Worm (Caenorhabditis elegans) whole organism, late embryonic: Measurements from ENCODE around the gene hpo-28.

Source experiments
- F13H6.1 ChIP-seq: sonication (generic microtip); optimal IDR thresholded peaks from 2 replicates; lab custom pipeline; 2016; ENCODE audit warnings: missing genetic modification characterization, missing compliant biosample characterization
- K02D7.2 ChIP-seq: sonication (generic microtip); optimal IDR thresholded peaks from 2 replicates; lab custom pipeline; 2017; ENCODE audit warnings: mild to moderate bottlenecking, missing genetic modification characterization, missing compliant biosample characterization
- T23F11.4 ChIP-seq: fragments of 200-800 bp; sonication (Bioruptor generic); optimal IDR thresholded peaks from 2 replicates; lab custom pipeline; 2018; ENCODE audit warnings: mild to moderate bottlenecking, missing genetic modification characterization, missing compliant biosample characterization
- ahr-1 ChIP-seq: sonication (generic microtip); optimal IDR thresholded peaks from 2 replicates; lab custom pipeline; 2016; ENCODE audit warnings: missing genetic modification characterization, missing compliant biosample characterization
- ceh-34 ChIP-seq: sonication (generic microtip); optimal IDR thresholded peaks from 2 replicates; lab custom pipeline; 2016; ENCODE audit warnings: mild to moderate bottlenecking, missing genetic modification characterization, missing compliant biosample characterization
- ceh-45 ChIP-seq: fragments of 200-800 bp; sonication (Bioruptor generic); IDR thresholded peaks from 2 replicates; pipeline ENCODE4 v1.3.6; 2022; ENCODE audit warnings: missing genetic modification reagents, missing genetic modification characterization, missing compliant biosample characterization
- ceh-6 ChIP-seq: fragments of 200-800 bp; sonication (Bioruptor generic); optimal IDR thresholded peaks from 2 replicates; lab custom pipeline; 2018; ENCODE audit warnings: mild to moderate bottlenecking, missing genetic modification characterization, missing compliant biosample characterization
- che-1 ChIP-seq: sonication (generic microtip); optimal IDR thresholded peaks from 2 replicates; lab custom pipeline; 2016; ENCODE audit warnings: mild to moderate bottlenecking, missing genetic modification characterization, missing compliant biosample characterization
- dmd-4 ChIP-seq: sonication (generic microtip); optimal IDR thresholded peaks from 2 replicates; lab custom pipeline; 2016; ENCODE audit warnings: borderline replicate concordance, missing genetic modification characterization, missing compliant biosample characterization
- elt-2 ChIP-seq: sonication (generic microtip); optimal IDR thresholded peaks from 2 replicates; lab custom pipeline; 2016; ENCODE audit warnings: missing genetic modification reagents, missing genetic modification characterization, missing compliant biosample characterization
- ets-4 ChIP-seq: sonication (generic microtip); optimal IDR thresholded peaks from 2 replicates; lab custom pipeline; 2016; ENCODE audit warnings: missing genetic modification characterization, missing compliant biosample characterization
- fkh-10 ChIP-seq: fragments of 150-350 bp; optimal IDR thresholded peaks from 2 replicates; lab custom pipeline; 2014; ENCODE audit warnings: missing biosample characterization, missing genetic modification reagents, missing genetic modification characterization
- hlh-13 ChIP-seq: fragments of 200-800 bp; sonication (Bioruptor generic); optimal IDR thresholded peaks from 2 replicates; lab custom pipeline; 2018; ENCODE audit warnings: mild to moderate bottlenecking, missing genetic modification characterization, missing compliant biosample characterization
- hlh-15 ChIP-seq: sonication (generic microtip); optimal IDR thresholded peaks from 2 replicates; lab custom pipeline; 2016; ENCODE audit warnings: missing genetic modification characterization, missing compliant biosample characterization
- hlh-30 ChIP-seq: sonication (generic microtip); optimal IDR thresholded peaks from 2 replicates; lab custom pipeline; 2017; ENCODE audit warnings: antibody characterized with exemption, missing genetic modification characterization, missing compliant biosample characterization; ENCODE audit not compliant: insufficient read depth
- hlh-6 ChIP-seq: sonication (generic microtip); optimal IDR thresholded peaks from 2 replicates; lab custom pipeline; 2016; ENCODE audit warnings: missing genotype, missing genetic modification characterization, missing compliant biosample characterization
- hlh-8 ChIP-seq: sonication (generic microtip); optimal IDR thresholded peaks from 2 replicates; lab custom pipeline; 2016; ENCODE audit warnings: missing genotype, missing genetic modification characterization, missing compliant biosample characterization
- lim-6 ChIP-seq: sonication (generic microtip); optimal IDR thresholded peaks from 2 replicates; lab custom pipeline; 2016; ENCODE audit warnings: missing genetic modification characterization, missing compliant biosample characterization
- nfya-1 ChIP-seq: sonication (generic microtip); optimal IDR thresholded peaks from 2 replicates; lab custom pipeline; 2017; ENCODE audit warnings: missing genetic modification characterization, mild to moderate bottlenecking, missing compliant biosample characterization, antibody characterized with exemption, moderate library complexity
- nhr-11 ChIP-seq: fragments of 150-350 bp; optimal IDR thresholded peaks from 2 replicates; lab custom pipeline; 2014; ENCODE audit warnings: missing biosample characterization, missing genetic modification characterization
- pag-3 ChIP-seq: sonication (generic microtip); optimal IDR thresholded peaks from 2 replicates; lab custom pipeline; 2016; ENCODE audit warnings: missing compliant biosample characterization, missing genetic modification characterization, borderline replicate concordance
- pax-1 ChIP-seq: fragments of 150-350 bp; optimal IDR thresholded peaks from 2 replicates; lab custom pipeline; 2014; ENCODE audit warnings: missing biosample characterization, missing genetic modification characterization
- pha-2 ChIP-seq: sonication (generic microtip); optimal IDR thresholded peaks from 2 replicates; lab custom pipeline; 2017; ENCODE audit warnings: mild to moderate bottlenecking, missing genetic modification characterization, missing compliant biosample characterization
- pha-4 ChIP-seq: fragments of 150-350 bp; optimal IDR thresholded peaks from 2 replicates; lab custom pipeline; 2018; ENCODE audit warnings: missing biosample characterization, missing genetic modification reagents, missing genetic modification characterization
- pqm-1 ChIP-seq: sonication (generic microtip); optimal IDR thresholded peaks from 2 replicates; lab custom pipeline; 2016; ENCODE audit warnings: missing genetic modification characterization, missing compliant biosample characterization
- ref-2 ChIP-seq: sonication (generic microtip); optimal IDR thresholded peaks from 2 replicates; lab custom pipeline; 2016; ENCODE audit warnings: missing genetic modification characterization, missing compliant biosample characterization
- sdc-2 ChIP-seq: sonication (generic microtip); optimal IDR thresholded peaks from 2 replicates; lab custom pipeline; 2016; ENCODE audit warnings: missing genotype, missing genetic modification characterization, missing compliant biosample characterization
- sox-2 ChIP-seq: fragments of 200-800 bp; sonication (Bioruptor generic); IDR thresholded peaks from 2 replicates; pipeline ENCODE4 v1.3.6; 2022; ENCODE audit warnings: missing genetic modification reagents, missing genetic modification characterization, missing compliant biosample characterization
- syd-9 ChIP-seq: sonication (generic microtip); optimal IDR thresholded peaks from 2 replicates; lab custom pipeline; 2016; ENCODE audit warnings: mild to moderate bottlenecking, missing genetic modification characterization, moderate library complexity, missing compliant biosample characterization
- tbx-2 ChIP-seq: sonication (generic microtip); optimal IDR thresholded peaks from 2 replicates; lab custom pipeline; 2016; ENCODE audit warnings: missing genetic modification characterization, missing compliant biosample characterization
- tbx-7 ChIP-seq: sonication (generic microtip); optimal IDR thresholded peaks from 2 replicates; lab custom pipeline; 2016; ENCODE audit warnings: missing genotype, missing genetic modification characterization, missing compliant biosample characterization
- ttx-3 ChIP-seq: sonication (generic microtip); optimal IDR thresholded peaks from 2 replicates; lab custom pipeline; 2016; ENCODE audit warnings: missing genetic modification reagents, missing genetic modification characterization, missing compliant biosample characterization
- unc-3 ChIP-seq, 2 experiments: fragments of 200-800 bp in 1 of 2; sonication (Bioruptor generic) in 1 of 2; sonication (generic microtip) in 1 of 2; conservative IDR thresholded peaks in 1 of 2; optimal IDR thresholded peaks in 1 of 2; 2 replicates each; pipeline versions ENCODE4 v1.3.6 to Lab custom; 2016 to 2022; ENCODE audit warnings: missing compliant biosample characterization in 2 of 2, missing genetic modification characterization in 2 of 2, missing genetic modification reagents in 1 of 2
- unc-42 ChIP-seq: sonication (generic microtip); optimal IDR thresholded peaks from 2 replicates; lab custom pipeline; 2016; ENCODE audit warnings: missing genotype, missing genetic modification characterization, missing compliant biosample characterization
- unc-55 ChIP-seq: sonication (generic microtip); optimal IDR thresholded peaks from 2 replicates; lab custom pipeline; 2017; ENCODE audit warnings: missing biosample characterization, missing genetic modification reagents, missing genetic modification characterization
- ztf-16 ChIP-seq: sonication (generic microtip); optimal IDR thresholded peaks from 2 replicates; lab custom pipeline; 2017; ENCODE audit warnings: missing genetic modification characterization, missing compliant biosample characterization

Gene hpo-28

ce11 chrIII:5709224-5709623, at the start of gene hpo-28:
hpo-28 (minus strand) TSS chrIII:5709324.
- TF ChIP-seq fkh-10 (GFP tag; lab: Kevin White, UChicago) (no peak), hlh-15 (no peak), K02D7.2 (tag; lab: Kevin White, UChicago) (no peak), T23F11.4 (GFP tag; lab: Kevin White, UChicago) (no peak), tbx-2 (tag; lab: Kevin White, UChicago) (no peak), sdc-2 (tag; lab: Kevin White, UChicago) (no peak), ets-4 (tag; lab: Kevin White, UChicago) (no peak)

- TF ChIP-seq lim-6 (tag; lab: Kevin White, UChicago) (no peak), tbx-2 (tag; lab: Kevin White, UChicago) (no peak), elt-2 (no peak), pha-2 (tag; lab: Kevin White, UChicago) (no peak), pha-4 (tag; lab: Kevin White, UChicago) (no peak), fkh-10 (GFP tag; lab: Kevin White, UChicago) (no peak), dmd-4 (no peak), K02D7.2 (tag; lab: Kevin White, UChicago) (no peak), unc-55 (GFP tag; lab: Kevin White, UChicago) (no peak), tbx-7 (tag; lab: Kevin White, UChicago) (no peak), hlh-8 (tag; lab: Kevin White, UChicago) (no peak), T23F11.4 (GFP tag; lab: Kevin White, UChicago) (no peak), ref-2 (tag; lab: Kevin White, UChicago) (no peak), hlh-6 (tag; lab: Kevin White, UChicago) (no peak), ceh-6 (GFP tag; lab: Kevin White, UChicago) (no peak), pqm-1 (tag; lab: Kevin White, UChicago) (no peak), unc-42 (tag; lab: Kevin White, UChicago) (no peak), pag-3 (tag; lab: Kevin White, UChicago) (no peak), ceh-34 (tag; lab: Kevin White, UChicago) (no peak)
Observed at ce11 chrIII:5758519-5759099, 49.5 kb upstream of the hpo-28 start.

ce11 chrIII:5757492-5758045, 48.4 kb upstream of the hpo-28 start:
- TF ChIP-seq ztf-16 (tag; lab: Kevin White, UChicago) (no peak), ahr-1 (no peak), unc-42 (tag; lab: Kevin White, UChicago) (peak; percentile 23), pha-4 (tag; lab: Kevin White, UChicago) (no peak)

ce11 chrIII:5755204-5755603, 46.1 kb upstream of the hpo-28 start, which contains the start of gene ida-1:
ida-1 (plus strand) TSS chrIII:5755539.
- no peak for TF ChIP-seq pag-3 (tag; lab: Kevin White, UChicago)
- TF ChIP-seq tbx-2 (tag; lab: Kevin White, UChicago), result no peak
- TF ChIP-seq hlh-13 (GFP tag; lab: Kevin White, UChicago), result peak; percentile 3
- no peak for TF ChIP-seq fkh-10 (GFP tag; lab: Kevin White, UChicago)
- TF ChIP-seq unc-3 (GFP tag; conservative IDR thresholded peaks at IDR 0.05; lab: Robert Waterston, UW), result no peak
- TF ChIP-seq unc-3 (tag; optimal IDR thresholded peaks at IDR 0.05; lab: Kevin White, UChicago), result no peak
- TF ChIP-seq unc-55 (GFP tag; lab: Kevin White, UChicago), result peak; percentile 36
- TF ChIP-seq hlh-8 (tag; lab: Kevin White, UChicago), result no peak
- TF ChIP-seq nfya-1 (tag; lab: Kevin White, UChicago), result peak; percentile 36
- TF ChIP-seq pax-1 (tag; lab: Kevin White, UChicago), result no peak

ce11 chrIII:5750503-5750902, 41.4 kb upstream of the hpo-28 start:
- TF ChIP-seq pha-2 (tag; lab: Kevin White, UChicago), result no peak
- TF ChIP-seq hlh-13 (GFP tag; lab: Kevin White, UChicago), result no peak
- TF ChIP-seq ceh-6 (GFP tag; lab: Kevin White, UChicago), result no peak
- no peak for TF ChIP-seq hlh-6 (tag; lab: Kevin White, UChicago)
- TF ChIP-seq ttx-3 (tag; lab: Kevin White, UChicago), result no peak
- no peak for TF ChIP-seq syd-9 (tag; lab: Kevin White, UChicago)
- no peak for TF ChIP-seq nfya-1 (tag; lab: Kevin White, UChicago)
- TF ChIP-seq hlh-30 (tag; lab: Kevin White, UChicago), result no peak
- TF ChIP-seq ahr-1, result no peak
- TF ChIP-seq T23F11.4 (GFP tag; lab: Kevin White, UChicago), result no peak
- no peak for TF ChIP-seq tbx-7 (tag; lab: Kevin White, UChicago)
- no peak for TF ChIP-seq unc-42 (tag; lab: Kevin White, UChicago)
- TF ChIP-seq pax-1 (tag; lab: Kevin White, UChicago), result no peak
- TF ChIP-seq ceh-45 (GFP tag; lab: Robert Waterston, UW), result no peak
- no peak for TF ChIP-seq F13H6.1 (tag; lab: Kevin White, UChicago)
- no peak for TF ChIP-seq dmd-4
- no peak for TF ChIP-seq sox-2 (GFP tag; lab: Robert Waterston, UW)
- no peak for TF ChIP-seq nhr-11 (tag; lab: Kevin White, UChicago)
- TF ChIP-seq che-1 (tag; lab: Kevin White, UChicago), result no peak
- TF ChIP-seq, all 69 proteins: peak for 0
